Worm (Caenorhabditis elegans) whole organism, dauer: ENCODE results near the gene F56B3.6.

Experiments used
- unc-62 ChIP-seq: sonication (generic microtip); optimal IDR thresholded peaks from 2 replicates; lab custom pipeline; 2017; ENCODE audit warnings: missing biosample characterization, missing genetic modification reagents, missing genetic modification characterization

Gene F56B3.6

DNA sequence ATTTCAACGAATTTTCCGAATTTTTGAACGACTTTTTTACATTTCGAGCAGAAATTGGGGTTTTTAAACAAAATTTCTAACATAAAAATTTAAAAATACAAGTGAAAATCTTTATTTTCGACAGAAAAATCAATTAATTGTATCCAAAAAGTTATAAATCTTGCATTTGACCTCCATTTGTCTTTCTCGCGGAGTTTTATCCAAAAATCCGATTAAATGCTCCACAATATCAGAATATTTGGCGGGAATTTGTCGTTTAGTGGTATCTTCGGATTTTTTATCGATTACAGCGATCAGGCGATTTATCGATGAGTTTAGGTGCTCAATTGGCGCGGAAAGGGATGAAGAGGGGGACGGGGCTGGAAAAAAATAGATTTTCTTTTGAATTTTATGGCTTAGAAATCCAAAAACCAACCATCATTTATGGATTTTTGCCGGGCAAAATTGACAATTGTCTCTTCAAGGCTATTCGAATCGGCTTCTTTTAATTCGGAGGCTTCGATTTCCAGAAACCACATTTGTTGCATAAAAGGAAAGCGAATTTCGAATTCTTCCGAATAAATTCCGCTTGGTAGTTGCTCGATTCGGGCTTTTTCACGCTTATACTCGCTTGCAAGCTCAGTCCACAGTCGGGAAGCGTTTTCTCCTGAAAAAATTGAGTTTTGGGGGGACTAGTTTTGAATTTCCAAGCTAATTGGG lies 42.6 kb downstream of the F56B3.6 start:
- no peak for TF ChIP-seq unc-62 (GFP tag; lab: Kevin White, UChicago)

DNA sequence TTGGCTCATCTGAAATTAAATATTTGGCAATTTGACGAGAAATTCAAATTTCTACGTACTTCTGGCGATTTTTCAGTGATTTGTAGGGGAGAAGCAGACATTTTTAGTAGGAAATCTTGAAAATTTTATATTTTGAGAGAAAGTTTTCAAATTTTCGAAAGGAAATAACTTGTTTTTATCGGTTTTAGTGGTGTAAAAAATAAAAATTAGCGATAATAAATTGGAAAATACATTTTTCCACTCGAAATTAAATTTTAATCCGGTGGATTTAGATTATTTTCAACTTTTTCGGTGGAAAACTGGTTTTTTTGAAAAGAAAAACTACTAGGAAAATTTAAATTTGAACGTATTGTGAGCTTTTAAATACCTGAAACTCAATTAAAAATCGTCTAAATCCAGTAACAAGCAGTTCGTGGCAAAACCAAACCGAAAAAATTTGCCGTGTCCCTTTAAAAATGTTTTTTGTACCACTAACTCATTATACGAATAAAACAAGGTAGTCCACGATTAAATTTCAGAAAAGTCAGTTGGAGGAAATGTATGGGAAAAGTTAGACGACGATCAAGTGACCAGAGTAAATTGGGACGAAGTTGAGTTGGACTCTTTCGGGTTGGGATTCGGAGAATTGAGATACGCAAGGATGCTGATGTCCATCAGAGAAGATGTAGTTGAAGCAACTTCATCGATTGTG lies 44.1 kb downstream of the F56B3.6 start, which contains the start of the genes madf-1 and Y55F3BR.10:
Gene madf-1 (minus strand): TSS at position 101 of the 691 bp plus-strand sequence.
Gene Y55F3BR.10 (plus strand): TSS at position 641 of the 691 bp plus-strand sequence.
- TF ChIP-seq unc-62 (GFP tag; lab: Kevin White, UChicago), result no peak

DNA sequence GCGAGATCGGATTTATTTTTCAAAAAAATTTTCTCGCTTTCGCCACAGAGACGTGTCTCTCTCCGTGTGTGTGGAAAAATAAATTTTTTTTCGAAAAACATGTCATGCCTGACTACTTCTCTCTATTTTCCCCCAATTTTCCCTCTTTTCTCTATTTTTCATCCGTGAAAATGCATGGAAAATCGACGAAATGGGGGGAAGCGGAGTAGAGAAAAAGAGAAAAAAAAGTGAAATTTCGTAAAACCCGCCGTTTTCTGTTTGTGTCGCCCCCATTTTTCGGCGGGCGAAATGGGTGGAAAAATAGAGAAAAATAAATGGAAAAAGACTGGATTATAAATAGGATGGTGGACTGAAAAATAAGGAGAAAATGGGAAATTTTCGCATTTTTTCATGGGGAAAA lies 45.7 kb downstream of the F56B3.6 start:
- no peak for TF ChIP-seq unc-62 (GFP tag; lab: Kevin White, UChicago)
